Fruit fly (Drosophila melanogaster) whole organism, embryonic: ENCODE measurements around the gene CG5938.

Experiments
- CG12155 ChIP-seq: fragments of 200-800 bp; sonication (Bioruptor generic); optimal IDR thresholded peaks from 3 replicates; lab custom pipeline; 2016; ENCODE audit warnings: missing biosample characterization, missing genetic modification characterization
- CG5180 ChIP-seq: fragments of 200-800 bp; sonication (Bioruptor generic); optimal IDR thresholded peaks from 3 replicates; lab custom pipeline; 2017; ENCODE audit warnings: missing biosample characterization, missing genetic modification characterization, mild to moderate bottlenecking, moderate library complexity, missing genetic modification reagents
- CG7928 ChIP-seq: fragments of 200-800 bp; sonication (Bioruptor generic); optimal IDR thresholded peaks from 2 replicates; lab custom pipeline; 2017; ENCODE audit warnings: missing biosample characterization, mild to moderate bottlenecking, missing genetic modification characterization
- CTCF ChIP-seq: fragments of 200-800 bp; sonication (Bioruptor generic); optimal IDR thresholded peaks from 2 replicates; lab custom pipeline; 2017; ENCODE audit warnings: missing biosample characterization, mild to moderate bottlenecking, missing genetic modification characterization, moderate library complexity
- Dek ChIP-seq: fragments of 200-800 bp; sonication (Bioruptor generic); optimal IDR thresholded peaks from 3 replicates; lab custom pipeline; 2019; ENCODE audit warnings: missing biosample characterization, mild to moderate bottlenecking, missing genetic modification characterization, moderate library complexity
- MESR4 ChIP-seq: fragments of 200-800 bp; sonication (Bioruptor generic); optimal IDR thresholded peaks from 2 replicates; lab custom pipeline; 2018; ENCODE audit warnings: missing biosample characterization, mild to moderate bottlenecking, missing genetic modification characterization, moderate library complexity
- Nf-YA ChIP-seq: fragments of 200-800 bp; sonication (Bioruptor generic); IDR thresholded peaks from 2 replicates; pipeline ENCODE4 v1.3.6; 2022; ENCODE audit warnings: missing biosample characterization, missing genetic modification characterization
- Rfx ChIP-seq: fragments of 200-800 bp; sonication (Bioruptor generic); IDR thresholded peaks from 2 replicates; pipeline ENCODE4 v1.3.6; 2022; ENCODE audit warnings: missing biosample characterization, missing genetic modification characterization
- Scr ChIP-seq: fragments of 200-800 bp; sonication (Bioruptor generic); IDR thresholded peaks from 2 replicates; pipeline ENCODE4 v1.3.6; 2022; ENCODE audit warnings: missing biosample characterization, missing genetic modification characterization; ENCODE audit not compliant: partially characterized antibody
- bcd ChIP-seq: fragments of 200-800 bp; sonication (Bioruptor generic); optimal IDR thresholded peaks from 2 replicates; lab custom pipeline; 2017; ENCODE audit warnings: missing biosample characterization, mild to moderate bottlenecking, missing genetic modification characterization
- emc ChIP-seq: fragments of 200-800 bp; sonication (Bioruptor generic); optimal IDR thresholded peaks from 2 replicates; lab custom pipeline; 2016; ENCODE audit warnings: missing biosample characterization, missing genetic modification characterization
- lola ChIP-seq, 3 experiments: fragments of >200 bp in 2 of 3; fragments of 200-800 bp in 1 of 3; sonication (Bioruptor generic) in 1 of 3; optimal IDR thresholded peaks; 2 replicates each; lab custom pipeline; 2017 to 2019; ENCODE audit warnings: missing biosample characterization in 3 of 3, missing genetic modification characterization in 3 of 3, mild to moderate bottlenecking in 1 of 3, moderate library complexity in 1 of 3
- psq ChIP-seq: fragments of 200-800 bp; sonication (Bioruptor generic); optimal IDR thresholded peaks from 2 replicates; lab custom pipeline; 2017; ENCODE audit warnings: missing biosample characterization, missing genetic modification characterization
- tgo ChIP-seq: fragments of 200-800 bp; sonication (Bioruptor generic); IDR thresholded peaks from 3 replicates; pipeline ENCODE4 v1.3.6; 2022; ENCODE audit warnings: missing biosample characterization, missing genetic modification characterization

dm6 chr3R:27294113-27294512, 19.5 kb downstream of the CG5938 start:
- TF ChIP-seq Nf-YA (GFP tag; lab: Robert Waterston, UW) (no peak), Scr (GFP tag; lab: Robert Waterston, UW) (no peak), CG12155 (GFP tag; lab: Kevin White, UChicago) (no peak), CG5180 (GFP tag; lab: Kevin White, UChicago) (no peak), Dek (tag; lab: Kevin White, UChicago) (no peak), tgo (GFP tag; lab: Robert Waterston, UW) (no peak), bcd (GFP tag; lab: Kevin White, UChicago) (no peak), emc (GFP tag; lab: Kevin White, UChicago) (no peak), CTCF (GFP tag; lab: Kevin White, UChicago) (no peak), lola (GFP tag; optimal IDR thresholded peaks at IDR 0.05; lab: Kevin White, UChicago) (no peak), CG7928 (GFP tag; lab: Kevin White, UChicago) (no peak), MESR4 (GFP tag; lab: Kevin White, UChicago) (no peak), Rfx (no peak), psq (GFP tag; lab: Kevin White, UChicago) (no peak)
